Worm (Caenorhabditis elegans) whole organism, L3 larva: ENCODE data around the gene Y41C4A.21.

Experiments
- R02D3.7 ChIP-seq: fragments of 150-350 bp; optimal IDR thresholded peaks from 2 replicates; lab custom pipeline; 2014; ENCODE audit warnings: missing biosample characterization, missing genetic modification characterization
- ZK546.5 ChIP-seq: sonication (generic microtip); optimal IDR thresholded peaks from 2 replicates; lab custom pipeline; 2017; ENCODE audit warnings: missing biosample characterization, missing genetic modification characterization
- aly-2 ChIP-seq: fragments of 150-350 bp; optimal IDR thresholded peaks from 2 replicates; lab custom pipeline; 2014; ENCODE audit warnings: missing biosample characterization, missing genetic modification characterization
- ama-1 ChIP-seq: fragments of 150-350 bp; optimal IDR thresholded peaks from 2 replicates; lab custom pipeline; 2018
- ceh-16 ChIP-seq: sonication (generic microtip); optimal IDR thresholded peaks from 2 replicates; lab custom pipeline; 2017; ENCODE audit warnings: missing biosample characterization, missing genetic modification characterization
- ceh-28 ChIP-seq: fragments of 150-350 bp; optimal IDR thresholded peaks from 2 replicates; lab custom pipeline; 2014; ENCODE audit warnings: missing biosample characterization, missing genetic modification reagents, missing genetic modification characterization
- ceh-82 ChIP-seq: fragments of 150-350 bp; optimal IDR thresholded peaks from 2 replicates; lab custom pipeline; 2014; ENCODE audit warnings: missing biosample characterization, missing genetic modification characterization
- ceh-9 ChIP-seq: sonication (generic microtip); optimal IDR thresholded peaks from 2 replicates; lab custom pipeline; 2018; ENCODE audit warnings: missing biosample characterization, missing genetic modification characterization
- daf-12 ChIP-seq: fragments of 150-350 bp; optimal IDR thresholded peaks from 2 replicates; lab custom pipeline; 2014; ENCODE audit warnings: missing biosample characterization, missing genetic modification reagents, missing genetic modification characterization
- egl-27 ChIP-seq: sonication (generic microtip); optimal IDR thresholded peaks from 4 replicates; lab custom pipeline; 2017; ENCODE audit warnings: missing biosample characterization, missing genetic modification reagents, missing genetic modification characterization
- egl-5 ChIP-seq: fragments of 150-350 bp; optimal IDR thresholded peaks from 2 replicates; lab custom pipeline; 2017; ENCODE audit warnings: missing biosample characterization, missing genetic modification reagents, missing genetic modification characterization, inconsistent platforms
- elt-1 ChIP-seq: fragments of 150-350 bp; optimal IDR thresholded peaks from 2 replicates; lab custom pipeline; 2014; ENCODE audit warnings: missing biosample characterization, missing genetic modification characterization
- elt-2 ChIP-seq: sonication (generic microtip); optimal IDR thresholded peaks from 2 replicates; lab custom pipeline; 2016; ENCODE audit warnings: missing genetic modification reagents, mild to moderate bottlenecking, missing genetic modification characterization, missing compliant biosample characterization
- elt-3 ChIP-seq, 3 experiments: fragments of 150-350 bp in 1 of 3; sonication (generic microtip) in 2 of 3; optimal IDR thresholded peaks; 2 replicates in 2 of 3; 4 replicates in 1 of 3; lab custom pipeline; 2014 to 2017; ENCODE audit warnings: missing biosample characterization in 3 of 3, missing genetic modification characterization in 3 of 3
- eor-1 ChIP-seq, 2 experiments: fragments of 150-350 bp; optimal IDR thresholded peaks; 2 replicates each; lab custom pipeline; 2014 to 2018; ENCODE audit warnings: missing biosample characterization in 2 of 2, missing genetic modification characterization in 2 of 2
- fkh-10 ChIP-seq: sonication (generic microtip); optimal IDR thresholded peaks from 2 replicates; lab custom pipeline; 2017; ENCODE audit warnings: missing biosample characterization, missing genetic modification reagents, missing genetic modification characterization
- fkh-2 ChIP-seq: fragments of 150-350 bp; optimal IDR thresholded peaks from 2 replicates; lab custom pipeline; 2014; ENCODE audit warnings: missing biosample characterization, missing genetic modification reagents, missing genetic modification characterization
- fos-1 ChIP-seq: fragments of 150-350 bp; optimal IDR thresholded peaks from 2 replicates; lab custom pipeline; 2014; ENCODE audit warnings: missing biosample characterization, missing genetic modification characterization
- hmg-11 ChIP-seq: sonication (generic microtip); optimal IDR thresholded peaks from 2 replicates; lab custom pipeline; 2016; ENCODE audit warnings: missing genetic modification characterization, missing compliant biosample characterization
- jun-1 ChIP-seq: fragments of 150-350 bp; optimal IDR thresholded peaks from 2 replicates; lab custom pipeline; 2014; ENCODE audit warnings: missing biosample characterization, missing genetic modification reagents, missing genetic modification characterization
- lin-15B ChIP-seq: fragments of 150-350 bp; optimal IDR thresholded peaks from 2 replicates; lab custom pipeline; 2014; ENCODE audit warnings: missing biosample characterization, missing genetic modification characterization
- lin-39 ChIP-seq: fragments of 150-350 bp; optimal IDR thresholded peaks from 2 replicates; lab custom pipeline; 2018; ENCODE audit warnings: missing biosample characterization, missing genetic modification reagents, missing genetic modification characterization
- lsy-12 ChIP-seq: sonication (generic microtip); optimal IDR thresholded peaks from 2 replicates; lab custom pipeline; 2016; ENCODE audit warnings: mild to moderate bottlenecking, missing genetic modification characterization, missing compliant biosample characterization
- mdl-1 ChIP-seq: fragments of 150-350 bp; optimal IDR thresholded peaks from 2 replicates; lab custom pipeline; 2014; ENCODE audit warnings: missing biosample characterization, missing genetic modification characterization
- mml-1 ChIP-seq: fragments of 150-350 bp; sonication (generic microtip); optimal IDR thresholded peaks from 3 replicates; lab custom pipeline; 2014; ENCODE audit warnings: missing biosample characterization, missing genetic modification characterization
- nfya-1 ChIP-seq: sonication (generic microtip); optimal IDR thresholded peaks from 2 replicates; lab custom pipeline; 2017; ENCODE audit warnings: missing genetic modification characterization, mild to moderate bottlenecking, missing compliant biosample characterization, antibody characterized with exemption, moderate library complexity; ENCODE audit not compliant: insufficient read depth
- nhr-11 ChIP-seq: fragments of 150-350 bp; optimal IDR thresholded peaks from 2 replicates; lab custom pipeline; 2014; ENCODE audit warnings: missing biosample characterization, missing genetic modification characterization
- nhr-12 ChIP-seq: fragments of 150-350 bp; optimal IDR thresholded peaks from 2 replicates; lab custom pipeline; 2014; ENCODE audit warnings: missing biosample characterization, missing genetic modification characterization
- nhr-23 ChIP-seq: fragments of 150-350 bp; optimal IDR thresholded peaks from 2 replicates; lab custom pipeline; 2014; ENCODE audit warnings: missing biosample characterization, missing genetic modification reagents, missing genetic modification characterization
- nhr-237 ChIP-seq: fragments of 150-350 bp; optimal IDR thresholded peaks from 2 replicates; lab custom pipeline; 2014; ENCODE audit warnings: missing biosample characterization, missing genetic modification characterization
- nhr-25 ChIP-seq: sonication (generic microtip); optimal IDR thresholded peaks from 2 replicates; lab custom pipeline; 2017; ENCODE audit warnings: missing biosample characterization, missing genetic modification characterization
- nhr-28 ChIP-seq: fragments of 150-350 bp; optimal IDR thresholded peaks from 2 replicates; lab custom pipeline; 2014; ENCODE audit warnings: missing biosample characterization, missing genetic modification characterization
- nhr-43 ChIP-seq: sonication (generic microtip); optimal IDR thresholded peaks from 2 replicates; lab custom pipeline; 2016; ENCODE audit warnings: mild to moderate bottlenecking, missing genetic modification characterization, missing compliant biosample characterization; ENCODE audit not compliant: poor library complexity, severe bottlenecking
- nhr-67 ChIP-seq: fragments of 150-350 bp; optimal IDR thresholded peaks from 2 replicates; lab custom pipeline; 2014; ENCODE audit warnings: missing biosample characterization, missing genetic modification characterization
- nhr-76 ChIP-seq: fragments of 150-350 bp; sonication (generic microtip); optimal IDR thresholded peaks from 5 replicates; lab custom pipeline; 2014; ENCODE audit warnings: missing biosample characterization, missing genetic modification characterization
- nhr-77 ChIP-seq: fragments of 150-350 bp; optimal IDR thresholded peaks from 2 replicates; lab custom pipeline; 2014; ENCODE audit warnings: missing biosample characterization, missing genetic modification characterization
- pha-4 ChIP-seq: fragments of 150-350 bp; optimal IDR thresholded peaks from 2 replicates; lab custom pipeline; 2014; ENCODE audit warnings: missing biosample characterization, missing genetic modification reagents, missing genetic modification characterization
- pqm-1 ChIP-seq: fragments of 150-350 bp; optimal IDR thresholded peaks from 2 replicates; lab custom pipeline; 2017; ENCODE audit warnings: missing biosample characterization, missing genetic modification characterization, inconsistent platforms
- sea-2 ChIP-seq: fragments of 150-350 bp; sonication (generic microtip); optimal IDR thresholded peaks from 4 replicates; lab custom pipeline; 2014; ENCODE audit warnings: missing biosample characterization, missing genetic modification reagents, missing genetic modification characterization
- skn-1 ChIP-seq: fragments of 150-350 bp; optimal IDR thresholded peaks from 2 replicates; lab custom pipeline; 2014; ENCODE audit warnings: missing biosample characterization, missing genetic modification characterization
- snpc-4 ChIP-seq: fragments of 150-350 bp; optimal IDR thresholded peaks from 2 replicates; lab custom pipeline; 2014; ENCODE audit warnings: missing biosample characterization, missing genetic modification characterization
- tbx-2 ChIP-seq: sonication (generic microtip); optimal IDR thresholded peaks from 2 replicates; lab custom pipeline; 2016; ENCODE audit warnings: mild to moderate bottlenecking, missing genetic modification characterization, missing compliant biosample characterization
- unc-39 ChIP-seq: sonication (generic microtip); optimal IDR thresholded peaks from 4 replicates; lab custom pipeline; 2017; ENCODE audit warnings: missing biosample characterization, missing genetic modification characterization
- unc-62 ChIP-seq: fragments of 150-350 bp; sonication (generic microtip); optimal IDR thresholded peaks from 4 replicates; lab custom pipeline; 2014; ENCODE audit warnings: missing biosample characterization, missing genetic modification reagents, missing genetic modification characterization
- zag-1 ChIP-seq: fragments of 150-350 bp; optimal IDR thresholded peaks from 2 replicates; lab custom pipeline; 2014; ENCODE audit warnings: missing biosample characterization, missing genetic modification characterization
- ztf-11 ChIP-seq: fragments of 150-350 bp; optimal IDR thresholded peaks from 2 replicates; lab custom pipeline; 2014; ENCODE audit warnings: missing biosample characterization, missing genetic modification characterization
- ztf-4 ChIP-seq: fragments of 150-350 bp; optimal IDR thresholded peaks from 2 replicates; lab custom pipeline; 2014; ENCODE audit warnings: missing biosample characterization, missing genetic modification characterization

The Y41C4A.21 gene

DNA sequence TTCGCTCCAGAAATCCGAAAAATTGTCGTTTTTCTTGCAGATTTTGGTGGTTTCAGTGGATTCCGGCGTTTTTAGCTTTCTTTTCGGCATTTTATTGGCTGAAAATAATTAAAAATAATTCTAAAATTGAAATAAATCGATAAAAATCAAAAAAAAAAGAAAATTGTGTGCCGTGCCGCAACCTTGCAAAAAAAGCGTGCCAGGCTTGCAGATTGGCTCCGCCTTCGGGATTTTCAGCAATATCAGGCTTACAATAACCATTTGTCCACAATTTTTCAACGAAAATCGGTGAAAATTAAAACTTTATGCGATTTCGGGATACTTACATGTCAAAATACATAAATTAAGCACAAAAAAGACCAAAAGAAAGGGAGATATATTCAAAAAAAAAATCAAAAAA, 13.6 kb upstream of the Y41C4A.21 start, which contains the start of gene Y41C4A.9:
TSS of gene Y41C4A.9 (minus strand) at position 98 of the 400 bp plus-strand sequence.
- TF ChIP-seq lin-15B (tag; lab: Kevin White, UChicago) = no peak

DNA sequence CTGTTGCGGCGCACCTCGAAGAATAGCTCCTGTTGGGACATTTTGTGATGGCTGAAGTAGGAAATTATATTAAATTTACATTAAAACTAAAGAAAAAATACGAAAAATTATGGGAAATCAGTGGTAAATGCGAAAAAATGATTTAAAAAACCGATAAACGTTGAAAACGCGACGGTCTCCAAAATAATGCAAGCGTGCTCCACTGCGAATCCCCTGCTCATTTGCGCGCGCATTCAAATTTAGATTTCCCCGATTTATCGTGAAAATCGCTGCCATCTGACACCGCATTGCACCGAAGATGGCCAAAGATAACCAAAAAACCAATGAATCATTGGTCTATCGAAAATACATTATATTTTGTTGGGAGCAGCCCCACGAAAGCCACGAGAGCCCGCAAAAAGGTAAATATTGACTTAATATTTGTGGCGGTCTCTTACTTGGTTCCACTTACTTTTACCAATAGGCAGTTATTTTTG, 12.7 kb upstream of the Y41C4A.21 start, which contains the start of the genes elb-1 and Y41C4A.11:
TSS of gene elb-1 (minus strand) at position 51 of the 476 bp plus-strand sequence.
TSS of gene Y41C4A.11 (plus strand) at position 461 of the 476 bp plus-strand sequence.
- TF ChIP-seq fos-1 (no peak), ZK546.5 (tag; lab: Kevin White, UChicago) (no peak), elt-3 (tag; optimal IDR thresholded peaks at IDR 0.05; lab: Kevin White, UChicago) (no peak), elt-1 (tag; lab: Kevin White, UChicago) (no peak), ceh-16 (tag; lab: Kevin White, UChicago) (no peak), elt-2 (tag; lab: Kevin White, UChicago) (peak; percentile 25), sea-2 (GFP tag; lab: Kevin White, UChicago) (no peak), mdl-1 (tag; lab: Kevin White, UChicago) (no peak), unc-62 (no peak), tbx-2 (tag; lab: Kevin White, UChicago) (peak; percentile 7), nhr-28 (tag; lab: Kevin White, UChicago) (no peak), pqm-1 (no peak), nhr-43 (tag; lab: Kevin White, UChicago) (no peak), ztf-4 (tag; lab: Kevin White, UChicago) (no peak), ceh-28 (peak; percentile 37), pha-4 (tag; lab: Kevin White, UChicago) (peak; percentile 98), egl-27 (tag; lab: Kevin White, UChicago) (no peak), mml-1 (tag; lab: Kevin White, UChicago) (no peak), nhr-76 (tag; lab: Kevin White, UChicago) (no peak), snpc-4 (tag; lab: Kevin White, UChicago) (peak; percentile 42), ama-1 (no peak), lin-39 (tag; lab: Kevin White, UChicago) (peak; percentile 9), nhr-77 (tag; lab: Kevin White, UChicago) (no peak), aly-2 (tag; lab: Kevin White, UChicago) (no peak), ceh-9 (tag; lab: Kevin White, UChicago) (no peak), zag-1 (tag; lab: Kevin White, UChicago) (no peak), daf-12 (tag; lab: Kevin White, UChicago) (no peak), nhr-237 (tag; lab: Kevin White, UChicago) (no peak), lsy-12 (tag; lab: Kevin White, UChicago) (no peak), jun-1 (tag; lab: Kevin White, UChicago) (no peak), nfya-1 (tag; lab: Kevin White, UChicago) (peak; percentile 64), nhr-23 (tag; lab: Kevin White, UChicago) (peak; percentile 55), skn-1 (tag; lab: Kevin White, UChicago) (peak; percentile 3), unc-39 (tag; lab: Kevin White, UChicago) (no peak), nhr-11 (tag; lab: Kevin White, UChicago) (no peak), hmg-11 (tag; lab: Kevin White, UChicago) (peak; percentile 85), R02D3.7 (no peak), egl-5 (tag; lab: Kevin White, UChicago) (no peak), lin-15B (tag; lab: Kevin White, UChicago) (peak; percentile 81), nhr-12 (tag; lab: Kevin White, UChicago) (no peak), eor-1 (tag; optimal IDR thresholded peaks at IDR 0.05; lab: Kevin White, UChicago) (no peak), nhr-25 (tag; lab: Kevin White, UChicago) (peak; percentile 47), nhr-67 (no peak), ztf-11 (tag; lab: Kevin White, UChicago) (no peak), fkh-10 (no peak), ceh-82 (tag; lab: Kevin White, UChicago) (no peak), fkh-2 (tag; lab: Kevin White, UChicago) (no peak)
